Worm (Caenorhabditis elegans) whole organism, L2 larva: ENCODE data around the gene lips-6.

Experiments used
- R02D3.7 ChIP-seq: fragments of 150-350 bp; optimal IDR thresholded peaks from 2 replicates; lab custom pipeline; 2014; ENCODE audit warnings: missing biosample characterization, missing genetic modification characterization
- aly-2 ChIP-seq: fragments of 150-350 bp; optimal IDR thresholded peaks from 2 replicates; lab custom pipeline; 2014; ENCODE audit warnings: missing biosample characterization, missing genetic modification characterization
- ama-1 ChIP-seq: fragments of 150-350 bp; optimal IDR thresholded peaks from 2 replicates; lab custom pipeline; 2018; ENCODE audit warnings: inconsistent platforms
- blmp-1 ChIP-seq: sonication (generic microtip); optimal IDR thresholded peaks from 2 replicates; lab custom pipeline; 2017; ENCODE audit warnings: missing genetic modification characterization, mild to moderate bottlenecking, missing compliant biosample characterization, antibody characterized with exemption, moderate library complexity; ENCODE audit not compliant: insufficient read depth
- lin-11 ChIP-seq: fragments of 150-350 bp; sonication (generic microtip); optimal IDR thresholded peaks from 2 replicates; lab custom pipeline; 2014; ENCODE audit warnings: missing biosample characterization, missing genetic modification characterization, inconsistent platforms, mixed read lengths
- skn-1 ChIP-seq: sonication (generic microtip); optimal IDR thresholded peaks from 2 replicates; lab custom pipeline; 2017; ENCODE audit warnings: missing biosample characterization, missing genetic modification characterization

DNA sequence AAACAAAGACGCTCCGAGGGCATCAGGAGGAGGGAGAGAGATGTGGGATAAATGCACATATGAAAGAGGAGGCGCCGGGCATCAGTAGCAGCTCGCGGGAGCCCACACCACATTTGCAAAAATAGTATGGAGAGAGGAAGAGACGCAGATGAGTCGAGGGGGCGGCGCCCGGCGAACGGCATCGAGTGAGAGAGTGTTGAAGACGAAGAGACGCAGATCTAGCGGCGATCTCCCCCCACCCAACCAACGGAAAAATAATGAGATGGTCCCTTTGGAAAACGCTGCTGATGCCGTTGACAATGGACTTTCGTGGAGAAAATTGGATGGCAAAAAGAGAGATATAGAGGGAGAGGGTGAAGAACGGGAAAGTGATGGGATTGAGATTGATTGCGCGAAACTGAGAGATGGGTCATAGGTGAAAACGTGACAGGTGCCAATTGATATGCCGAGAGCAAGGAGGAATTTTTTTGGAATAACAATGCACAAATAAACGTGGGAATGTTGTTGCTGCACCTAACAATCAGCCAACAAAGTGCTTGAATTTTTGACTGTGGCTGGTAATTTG, 3.0 kb downstream of the lips-6 start:
- TF ChIP-seq ama-1: no peak
- no peak for TF ChIP-seq lin-11
- no peak for TF ChIP-seq skn-1
- no peak for TF ChIP-seq R02D3.7
- no peak for TF ChIP-seq blmp-1
- no peak for TF ChIP-seq aly-2
